Worm (Caenorhabditis elegans) whole organism, L3 larva: ENCODE data around the gene moc-2.

Experiments
- ama-1 ChIP-seq: fragments of 150-350 bp; optimal IDR thresholded peaks from 2 replicates; lab custom pipeline; 2018
- egl-27 ChIP-seq: sonication (generic microtip); optimal IDR thresholded peaks from 4 replicates; lab custom pipeline; 2017; ENCODE audit warnings: missing biosample characterization, missing genetic modification reagents, missing genetic modification characterization
- nhr-12 ChIP-seq: fragments of 150-350 bp; optimal IDR thresholded peaks from 2 replicates; lab custom pipeline; 2014; ENCODE audit warnings: missing biosample characterization, missing genetic modification characterization
- nhr-237 ChIP-seq: fragments of 150-350 bp; optimal IDR thresholded peaks from 2 replicates; lab custom pipeline; 2014; ENCODE audit warnings: missing biosample characterization, missing genetic modification characterization
- nhr-77 ChIP-seq: fragments of 150-350 bp; optimal IDR thresholded peaks from 2 replicates; lab custom pipeline; 2014; ENCODE audit warnings: missing biosample characterization, missing genetic modification characterization
- sea-2 ChIP-seq: fragments of 150-350 bp; sonication (generic microtip); optimal IDR thresholded peaks from 4 replicates; lab custom pipeline; 2014; ENCODE audit warnings: missing biosample characterization, missing genetic modification reagents, missing genetic modification characterization
- skn-1 ChIP-seq: fragments of 150-350 bp; optimal IDR thresholded peaks from 2 replicates; lab custom pipeline; 2014; ENCODE audit warnings: missing biosample characterization, missing genetic modification characterization
- snpc-4 ChIP-seq: fragments of 150-350 bp; optimal IDR thresholded peaks from 2 replicates; lab custom pipeline; 2014; ENCODE audit warnings: missing biosample characterization, missing genetic modification characterization
- unc-62 ChIP-seq: fragments of 150-350 bp; sonication (generic microtip); optimal IDR thresholded peaks from 4 replicates; lab custom pipeline; 2014; ENCODE audit warnings: missing biosample characterization, missing genetic modification reagents, missing genetic modification characterization
- ztf-11 ChIP-seq: fragments of 150-350 bp; optimal IDR thresholded peaks from 2 replicates; lab custom pipeline; 2014; ENCODE audit warnings: missing biosample characterization, missing genetic modification characterization

ce11 chrV:6504131-6504827, at the start of gene moc-2:
- TF ChIP-seq ama-1 (lab: Kevin White, UChicago) (no peak), nhr-12 (tag; lab: Kevin White, UChicago) (no peak), skn-1 (tag; lab: Kevin White, UChicago) (no peak), ztf-11 (tag; lab: Kevin White, UChicago) (no peak), unc-62 (no peak), sea-2 (GFP tag; lab: Kevin White, UChicago) (no peak), egl-27 (tag; lab: Kevin White, UChicago) (no peak), nhr-237 (tag; lab: Kevin White, UChicago) (no peak), nhr-77 (tag; lab: Kevin White, UChicago) (no peak), snpc-4 (tag; lab: Kevin White, UChicago) (no peak)
